Worm (Caenorhabditis elegans) whole organism, midembryonic: ENCODE data around the gene srab-4.

Experiments
- T22C8.4 ChIP-seq: fragments of 200-800 bp; sonication (Bioruptor generic); IDR thresholded peaks from 2 replicates; pipeline ENCODE4 v1.3.6; 2022; ENCODE audit warnings: missing genetic modification characterization, missing compliant biosample characterization
- flt-1 ChIP-seq: fragments of 200-800 bp; sonication (Bioruptor generic); IDR thresholded peaks from 2 replicates; pipeline ENCODE4 v1.3.6; 2022; ENCODE audit warnings: missing genetic modification characterization, missing compliant biosample characterization
- med-1 ChIP-seq: sonication (generic microtip); optimal IDR thresholded peaks from 2 replicates; lab custom pipeline; 2017; ENCODE audit warnings: missing genetic modification characterization, mild to moderate bottlenecking, missing compliant biosample characterization, antibody characterized with exemption, missing genetic modification reagents; ENCODE audit not compliant: insufficient read depth

ce11 chrV:6985943-6986342, 18.0 kb upstream of the srab-4 start, which contains the start of gene nhr-163:
- TF ChIP-seq flt-1 (no peak), T22C8.4 (GFP tag; lab: Robert Waterston, UW) (no peak), med-1 (GFP tag; lab: Kevin White, UChicago) (no peak)
